Worm (Caenorhabditis elegans): ENCODE measurements around the gene ndub-6.

Gene ndub-6

DNA sequence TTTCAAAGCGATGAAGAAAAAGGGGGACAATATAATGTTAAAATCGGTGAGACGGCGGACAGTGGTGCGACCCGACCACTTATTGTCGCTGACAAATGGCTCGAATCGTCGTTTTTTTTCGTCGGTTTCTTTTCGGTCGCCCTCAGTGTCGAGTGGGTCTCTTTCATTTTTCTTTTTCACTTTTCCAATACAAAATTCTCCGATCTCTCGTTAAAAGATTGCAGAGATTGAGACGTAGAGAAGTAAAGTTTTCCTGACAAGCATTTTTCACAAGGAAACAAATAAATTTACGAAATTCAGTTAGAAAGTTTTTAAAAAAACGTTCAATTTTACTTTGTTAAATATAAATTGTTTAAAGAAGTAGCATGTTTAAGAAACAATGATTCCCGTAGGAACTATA, 39.3 kb downstream of the ndub-6 start:
- TF ChIP-seq unc-62 (GFP tag; optimal IDR thresholded peaks at IDR 0.05), result no peak

DNA sequence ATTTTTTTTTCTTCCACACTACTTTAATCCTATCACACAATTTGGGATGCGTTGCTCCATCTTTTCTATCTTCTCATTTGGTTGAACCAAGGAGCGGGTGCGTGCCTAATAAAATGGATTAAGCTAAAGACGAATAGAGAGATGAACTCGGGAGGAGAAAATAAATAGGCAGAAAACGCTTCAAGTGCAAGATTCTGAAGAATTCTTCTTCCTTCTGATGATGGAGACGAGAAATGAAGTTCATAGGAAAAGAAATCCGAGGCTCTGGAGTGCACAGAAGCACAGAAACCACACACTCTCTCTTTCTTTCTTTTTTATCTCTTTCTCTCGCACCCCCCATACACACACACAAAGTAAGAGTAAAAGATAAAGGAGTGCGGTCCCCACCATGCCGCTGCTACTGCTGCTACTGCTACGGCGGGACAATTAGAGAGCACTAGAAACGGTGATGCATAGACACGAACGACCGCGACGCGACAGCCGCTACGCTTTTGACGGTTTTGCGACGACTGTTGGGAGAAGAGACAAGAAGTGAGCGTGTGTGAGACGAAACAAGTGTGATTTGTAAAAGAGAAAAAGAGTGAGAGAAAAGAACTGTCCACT, 40.0 kb downstream of the ndub-6 start:
- no peak for TF ChIP-seq unc-62 (GFP tag; optimal IDR thresholded peaks at IDR 0.05)

DNA sequence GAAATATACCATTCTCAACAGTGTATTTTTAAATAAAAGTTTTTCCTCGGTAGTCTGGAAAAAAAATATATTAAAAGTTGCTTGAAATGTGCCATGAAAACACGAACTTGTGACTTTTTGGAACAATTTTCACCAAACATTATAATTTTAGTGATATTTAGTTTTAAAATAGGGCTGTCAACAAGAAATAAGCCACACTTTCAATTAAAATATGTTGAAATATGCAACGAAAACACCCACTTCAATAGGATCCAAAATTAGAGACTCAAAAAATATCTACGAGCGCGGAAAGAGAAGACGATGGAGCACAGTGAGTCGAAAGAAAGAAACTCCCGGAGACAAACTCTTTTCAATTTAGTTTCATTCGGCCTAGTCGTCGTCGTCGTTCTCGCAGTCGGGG, 41.3 kb downstream of the ndub-6 start, which contains the start of gene ZK792.12:
Gene ZK792.12, plus strand, starts transcription at position 301 of the 400 bp plus-strand sequence.
- TF ChIP-seq unc-62 (GFP tag; optimal IDR thresholded peaks at IDR 0.05), result no peak

DNA sequence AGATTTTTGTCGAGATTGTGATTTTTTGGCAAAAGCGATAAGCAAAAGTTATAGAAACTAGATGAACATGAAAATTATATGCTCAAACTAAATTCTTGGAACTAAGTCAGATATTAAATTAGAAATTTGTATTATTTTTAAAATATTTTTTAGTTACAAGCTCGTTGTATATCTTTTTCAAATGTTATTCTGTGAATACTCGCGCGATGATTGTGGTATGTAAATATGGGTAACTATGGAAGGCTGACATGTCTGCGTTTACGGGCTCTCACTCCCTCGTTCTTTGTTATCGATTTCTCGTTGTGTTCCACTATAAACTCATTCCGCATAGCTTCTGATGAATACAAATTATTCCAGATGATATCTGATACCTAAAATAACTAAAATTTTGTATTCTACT, 41.9 kb downstream of the ndub-6 start, which contains the start of gene ZK792.7:
Gene ZK792.7, plus strand, starts transcription at position 301 of the 400 bp plus-strand sequence.
- no peak for TF ChIP-seq unc-62 (GFP tag; optimal IDR thresholded peaks at IDR 0.05)

DNA sequence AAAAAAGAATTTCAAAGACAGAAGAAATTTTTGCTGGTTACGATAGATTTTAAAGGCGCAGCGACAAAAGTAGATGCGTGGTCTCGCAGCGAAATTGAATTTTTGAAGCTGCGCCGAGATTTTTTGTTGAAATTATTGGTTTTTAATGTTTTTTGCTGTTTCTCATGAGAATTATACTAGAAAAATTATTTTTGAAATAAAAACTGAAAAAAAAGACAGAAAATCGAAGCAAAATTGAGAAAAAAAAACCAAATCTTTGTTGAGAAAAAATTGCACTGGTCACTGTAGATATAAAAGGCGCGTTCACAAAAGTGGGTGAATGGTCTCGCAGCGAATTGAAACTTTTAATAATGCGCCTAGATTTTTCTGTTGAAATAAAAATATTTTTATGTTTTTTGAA, 43.4 kb downstream of the ndub-6 start:
- TF ChIP-seq unc-62 (GFP tag; optimal IDR thresholded peaks at IDR 0.05), result no peak

DNA sequence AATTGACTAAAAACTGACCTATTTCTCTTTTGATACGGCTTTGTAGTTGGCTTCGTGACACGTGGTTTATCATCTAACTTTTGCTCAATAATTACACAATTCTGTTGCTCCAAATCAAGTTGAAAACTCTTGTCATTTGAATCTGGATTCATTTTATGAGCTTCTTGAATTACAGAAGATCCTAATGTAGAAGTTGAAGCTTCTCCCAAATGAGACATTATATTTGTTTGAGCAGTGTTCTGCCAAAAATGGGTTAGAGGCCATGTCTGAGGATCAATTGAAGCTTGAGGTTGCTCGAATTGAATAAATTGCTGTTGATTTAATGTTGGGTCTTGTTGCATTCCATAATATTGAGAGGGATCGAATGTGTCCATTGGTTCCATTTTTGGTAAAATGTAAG, 45.3 kb downstream of the ndub-6 start:
- no peak for TF ChIP-seq unc-62 (GFP tag; optimal IDR thresholded peaks at IDR 0.05)

DNA sequence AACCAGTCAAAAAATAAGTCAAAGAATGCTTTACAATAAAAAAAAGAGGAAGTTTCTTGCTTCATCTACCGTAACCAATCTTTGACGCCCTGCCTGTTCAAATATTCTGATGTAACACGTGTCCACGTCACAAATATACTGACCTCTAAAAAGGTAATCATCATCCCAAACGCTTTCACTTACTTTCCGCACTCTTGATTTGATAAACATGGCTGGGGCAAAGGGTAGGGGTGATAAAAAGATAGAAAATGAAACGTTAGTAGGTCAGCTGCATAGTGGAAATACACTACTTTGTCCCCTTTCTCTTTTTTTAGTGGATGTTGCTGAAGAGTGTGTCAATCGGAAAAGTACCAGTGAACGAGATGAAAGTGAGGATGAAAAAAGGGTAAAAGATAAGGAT, 47.9 kb downstream of the ndub-6 start:
- no peak for TF ChIP-seq unc-62 (GFP tag; optimal IDR thresholded peaks at IDR 0.05)

DNA sequence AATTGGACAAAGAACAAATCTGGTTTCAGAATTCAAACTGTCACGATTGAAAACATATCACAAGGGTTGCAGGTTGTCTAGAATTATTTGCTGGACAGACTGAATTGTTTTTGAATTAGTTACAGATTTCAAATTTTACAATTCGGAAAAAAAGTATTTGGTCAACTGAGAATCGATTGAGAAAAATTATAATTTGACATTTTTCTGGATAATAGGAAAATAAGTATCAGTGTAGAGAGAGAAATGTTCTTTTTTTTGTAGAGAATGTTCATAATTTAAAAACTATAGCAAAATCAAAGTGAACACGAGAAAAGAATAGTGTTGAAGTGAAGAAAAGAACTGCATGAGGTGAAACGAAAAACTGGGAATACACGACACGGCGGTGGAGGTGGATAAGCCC, 48.5 kb downstream of the ndub-6 start, which contains the start of gene dpy-20:
Gene dpy-20, minus strand, starts transcription at position 101 of the 400 bp plus-strand sequence.
- TF ChIP-seq unc-62 (GFP tag; optimal IDR thresholded peaks at IDR 0.05), result no peak

DNA sequence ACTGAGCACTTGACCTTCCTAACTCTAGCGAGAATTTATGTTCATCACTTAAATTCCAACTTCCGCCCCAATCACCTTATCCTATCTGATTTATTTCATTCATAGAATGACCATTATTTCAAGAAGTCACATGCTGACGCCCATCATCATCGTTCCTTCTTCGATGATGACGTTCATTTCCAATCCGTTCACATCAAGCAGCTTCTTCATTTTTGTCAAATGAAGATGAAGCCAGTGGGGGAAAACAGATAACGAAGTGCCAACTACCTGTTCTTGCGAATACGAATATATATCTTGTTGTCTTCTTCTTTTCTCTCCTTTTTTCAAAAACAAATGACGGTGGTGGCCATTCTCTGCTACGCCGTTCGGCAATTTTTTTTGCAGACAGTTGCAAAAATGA, 49.7 kb downstream of the ndub-6 start:
- TF ChIP-seq unc-62 (GFP tag; optimal IDR thresholded peaks at IDR 0.05), result no peak

All from whole organism, dauer.